Fruit fly (Drosophila melanogaster) Kc167 (cell line): ENCODE results near the gene osk.

Experiments
- Myc ChIP-seq: fragments of >200 bp; optimal IDR thresholded peaks from 2 replicates; lab custom pipeline; 2017; ENCODE audit warnings: missing external identifiers
- Sin3A ChIP-seq: fragments of >200 bp; optimal IDR thresholded peaks from 2 replicates; lab custom pipeline; 2018; ENCODE audit warnings: missing external identifiers
- h ChIP-seq: fragments of >200 bp; optimal IDR thresholded peaks from 3 replicates; lab custom pipeline; 2018; ENCODE audit warnings: missing external identifiers
- insv ChIP-seq: fragments of >200 bp; optimal IDR thresholded peaks from 3 replicates; lab custom pipeline; 2018; ENCODE audit warnings: missing external identifiers
- psq ChIP-seq: fragments of >200 bp; optimal IDR thresholded peaks from 2 replicates; lab custom pipeline; 2017; ENCODE audit warnings: missing external identifiers
- ttk ChIP-seq: sonication (Bioruptor generic); optimal IDR thresholded peaks from 2 replicates; lab custom pipeline; 2017; ENCODE audit warnings: missing external identifiers

Gene osk

dm6 chr3R:8969926-8970306, 35.0 kb downstream of the osk start:
- TF ChIP-seq Myc (lab: Kevin White, UChicago), result no peak
- TF ChIP-seq h (lab: Kevin White, UChicago), result no peak
- TF ChIP-seq ttk, result no peak
- no peak for TF ChIP-seq psq (lab: Kevin White, UChicago)
- no peak for TF ChIP-seq Sin3A (lab: Kevin White, UChicago)
- no peak for TF ChIP-seq insv (lab: Kevin White, UChicago)

- no peak for TF ChIP-seq Myc (lab: Kevin White, UChicago)
- TF ChIP-seq h (lab: Kevin White, UChicago), result no peak
These were observed 35.8 kb downstream of the osk start for dm6 chr3R:8970707-8971106.

- TF ChIP-seq insv (lab: Kevin White, UChicago) (no peak), h (lab: Kevin White, UChicago) (no peak), Sin3A (lab: Kevin White, UChicago) (no peak), Myc (lab: Kevin White, UChicago) (no peak), psq (lab: Kevin White, UChicago) (no peak)
These were observed 36.9 kb downstream of the osk start for dm6 chr3R:8971794-8972193.

- TF ChIP-seq insv (lab: Kevin White, UChicago) (no peak), psq (lab: Kevin White, UChicago) (no peak), Myc (lab: Kevin White, UChicago) (no peak), h (lab: Kevin White, UChicago) (no peak), ttk (no peak), Sin3A (lab: Kevin White, UChicago) (no peak)
These were observed 41.2 kb downstream of the osk start for dm6 chr3R:8976073-8976593.

- TF ChIP-seq psq (lab: Kevin White, UChicago) (no peak), ttk (no peak), Sin3A (lab: Kevin White, UChicago) (no peak), insv (lab: Kevin White, UChicago) (no peak), h (lab: Kevin White, UChicago) (no peak), Myc (lab: Kevin White, UChicago) (no peak)
These were observed 43.8 kb downstream of the osk start for dm6 chr3R:8978768-8979167.

dm6 chr3R:8979850-8980775, 45.2 kb downstream of the osk start:
- TF ChIP-seq h (lab: Kevin White, UChicago) (no peak), insv (lab: Kevin White, UChicago) (no peak), psq (lab: Kevin White, UChicago) (no peak), ttk (no peak), Myc (lab: Kevin White, UChicago) (no peak), Sin3A (lab: Kevin White, UChicago) (no peak)

dm6 chr3R:8980776-8981165, 45.8 kb downstream of the osk start, which contains the start of gene CAHbeta:
Gene CAHbeta (plus strand): TSS chr3R:8980860.
- TF ChIP-seq Sin3A (lab: Kevin White, UChicago), result no peak
- TF ChIP-seq psq (lab: Kevin White, UChicago), result no peak

- TF ChIP-seq Myc (lab: Kevin White, UChicago) (no peak), psq (lab: Kevin White, UChicago) (no peak), h (lab: Kevin White, UChicago) (no peak), ttk (no peak), Sin3A (lab: Kevin White, UChicago) (no peak), insv (lab: Kevin White, UChicago) (no peak)
These were observed 46.5 kb downstream of the osk start for dm6 chr3R:8981209-8981996.

dm6 chr3R:8984141-8984540, 49.2 kb downstream of the osk start, which contains the start of gene RagA-B:
Gene RagA-B (minus strand): TSS chr3R:8984315.
- no peak for TF ChIP-seq h (lab: Kevin White, UChicago)
- TF ChIP-seq Sin3A (lab: Kevin White, UChicago), result no peak
- TF ChIP-seq psq (lab: Kevin White, UChicago), result no peak
- TF ChIP-seq insv (lab: Kevin White, UChicago), result no peak
- TF ChIP-seq ttk, result no peak
- no peak for TF ChIP-seq Myc (lab: Kevin White, UChicago)

dm6 chr3R:8984602-8985074, 49.7 kb downstream of the osk start, which contains the start of gene CG11970:
Gene CG11970 (plus strand): TSS chr3R:8984718.
- no peak for TF ChIP-seq ttk
- no peak for TF ChIP-seq Myc (lab: Kevin White, UChicago)
- TF ChIP-seq psq (lab: Kevin White, UChicago), result no peak
- no peak for TF ChIP-seq h (lab: Kevin White, UChicago)
- TF ChIP-seq Sin3A (lab: Kevin White, UChicago), result no peak
- no peak for TF ChIP-seq insv (lab: Kevin White, UChicago)
